Worm (Caenorhabditis elegans) whole organism, L4 larva: ENCODE results near the gene B0304.2.

ENCODE experiments used
- T26A8.4 ChIP-seq: fragments of 200-800 bp; sonication (Bioruptor generic); IDR thresholded peaks from 2 replicates; pipeline ENCODE4 v1.3.6; 2022; ENCODE audit warnings: missing genetic modification characterization, missing compliant biosample characterization
- aha-1 ChIP-seq: fragments of 150-350 bp; peaks from one replicate; lab custom pipeline; 2014; ENCODE audit warnings: missing biosample characterization, missing genetic modification characterization
- ama-1 ChIP-seq: fragments of 150-350 bp; optimal IDR thresholded peaks from 2 replicates; lab custom pipeline; 2014; ENCODE audit warnings: inconsistent platforms, mixed read lengths
- dpl-1 ChIP-seq: fragments of 150-350 bp; optimal IDR thresholded peaks from 2 replicates; lab custom pipeline; 2014; ENCODE audit warnings: missing biosample characterization, missing genetic modification reagents, missing genetic modification characterization
- lin-39 ChIP-seq: fragments of 150-350 bp; optimal IDR thresholded peaks from 2 replicates; lab custom pipeline; 2014; ENCODE audit warnings: missing biosample characterization, missing genetic modification reagents, missing genetic modification characterization
- nhr-77 ChIP-seq: fragments of 150-350 bp; optimal IDR thresholded peaks from 2 replicates; lab custom pipeline; 2014; ENCODE audit warnings: missing biosample characterization, missing genetic modification characterization
- snpc-4 ChIP-seq: fragments of 150-350 bp; optimal IDR thresholded peaks from 2 replicates; lab custom pipeline; 2014; ENCODE audit warnings: missing biosample characterization, missing genetic modification characterization

DNA sequence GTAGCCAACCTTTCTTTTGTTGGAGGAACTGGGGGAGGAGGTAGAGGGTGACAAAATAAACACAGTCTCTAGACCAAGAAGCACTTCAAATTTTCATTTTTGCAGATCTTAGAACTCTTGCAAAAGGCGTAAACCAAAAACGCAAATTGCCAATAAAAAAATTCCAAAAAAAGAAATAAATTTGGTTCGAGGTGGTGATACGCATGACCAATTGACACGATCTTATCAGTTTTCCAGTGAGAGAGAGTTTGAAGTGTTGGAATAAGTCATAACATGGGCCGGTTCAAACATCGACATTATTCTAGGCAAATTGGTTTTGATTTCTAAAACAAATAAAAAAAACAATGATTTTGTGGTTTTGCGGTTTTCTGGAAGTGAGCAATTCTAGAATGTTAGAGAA is 27.6 kb upstream of the B0304.2 start:
- TF ChIP-seq snpc-4 (tag; lab: Kevin White, UChicago), result no peak
- no peak for TF ChIP-seq dpl-1 (GFP tag; lab: Kevin White, UChicago)
- no peak for TF ChIP-seq ama-1
- TF ChIP-seq nhr-77 (tag; lab: Kevin White, UChicago), result no peak
- no peak for TF ChIP-seq aha-1
- no peak for TF ChIP-seq lin-39
- TF ChIP-seq T26A8.4 (GFP tag; lab: Robert Waterston, UW), result no peak
